Worm (Caenorhabditis elegans): Measurements from ENCODE around the gene E02H1.1.
A peak's percentile ranks its signal among the peaks of the same experiment; 100 is the strongest.

The E02H1.1 gene

DNA sequence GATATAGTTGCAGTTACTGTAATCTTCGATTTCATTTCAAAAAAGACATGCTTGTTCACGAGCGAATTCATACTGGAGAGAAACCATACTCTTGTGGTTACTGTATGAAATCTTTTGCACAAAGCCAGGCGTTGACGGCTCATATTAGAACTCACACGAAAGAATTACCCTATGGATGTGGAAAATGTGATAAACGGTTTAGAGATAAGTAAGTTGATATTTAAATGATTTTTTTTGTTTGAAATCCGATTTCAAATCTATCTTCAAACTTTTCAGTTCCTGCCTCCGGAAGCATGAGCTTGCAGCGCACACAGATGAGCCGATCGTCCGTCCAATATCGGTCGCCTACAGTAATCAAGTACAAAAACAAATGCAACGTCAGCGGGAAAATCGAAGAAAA is 32.1 kb downstream of the E02H1.1 start:
- TF ChIP-seq lsy-12 (tag; optimal IDR thresholded peaks at IDR 0.05) (no peak), nhr-23 (tag; optimal IDR thresholded peaks at IDR 0.05) (no peak), R02D3.7 (tag; optimal IDR thresholded peaks at IDR 0.05) (no peak), mml-1 (tag; optimal IDR thresholded peaks at IDR 0.05) (no peak), fos-1 (tag; optimal IDR thresholded peaks at IDR 0.05) (no peak), sea-2 (GFP tag; optimal IDR thresholded peaks at IDR 0.05) (no peak), nhr-67 (tag; optimal IDR thresholded peaks at IDR 0.05) (no peak), nhr-237 (tag; optimal IDR thresholded peaks at IDR 0.05) (no peak), skn-1 (tag; optimal IDR thresholded peaks at IDR 0.05) (no peak), lin-15B (tag; optimal IDR thresholded peaks at IDR 0.05) (no peak), nhr-11 (tag; optimal IDR thresholded peaks at IDR 0.05) (no peak), pha-4 (tag; optimal IDR thresholded peaks at IDR 0.05) (no peak)

DNA sequence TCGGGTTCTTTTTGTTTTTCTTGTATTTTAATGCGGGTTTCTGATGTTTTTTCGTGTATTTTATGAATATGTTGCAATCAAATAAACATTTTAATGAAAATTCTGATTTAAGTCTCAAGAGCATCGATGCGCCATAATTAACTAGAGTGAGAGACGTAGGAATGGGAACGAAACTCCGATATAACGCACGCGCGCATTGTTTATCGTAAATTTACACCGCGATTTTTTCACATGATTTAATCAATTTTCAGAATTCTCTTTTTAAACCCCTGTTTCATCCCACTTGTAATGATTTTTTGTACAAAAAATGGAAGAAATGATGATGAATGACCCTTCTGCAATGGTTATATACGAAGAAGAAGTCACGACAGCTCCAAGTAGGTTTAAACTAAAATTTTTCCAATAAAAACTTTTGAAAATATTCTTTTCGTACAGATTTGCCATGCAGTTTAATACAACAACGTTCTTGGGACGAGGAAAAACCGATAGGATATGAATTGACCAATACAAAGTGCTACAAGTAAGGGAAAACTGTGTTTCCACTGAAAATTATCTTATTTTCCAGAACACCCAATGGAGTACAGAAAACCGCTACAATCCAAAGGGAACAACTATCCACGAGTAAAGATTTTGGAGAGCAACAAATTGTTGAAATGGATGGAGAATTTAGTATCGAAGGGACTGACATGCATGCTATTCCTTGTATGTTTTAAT is 33.4 kb downstream of the E02H1.1 start, which contains the start of gene zfp-2:
TSS of gene zfp-2 (plus strand) at position 214 of the 714 bp plus-strand sequence.
- TF ChIP-seq skn-1 (tag; optimal IDR thresholded peaks at IDR 0.05), result no peak
- peak; percentile 27 for TF ChIP-seq lin-15B (tag; optimal IDR thresholded peaks at IDR 0.05)
- TF ChIP-seq hmg-11 (tag; optimal IDR thresholded peaks at IDR 0.05), result peak; percentile 74
- TF ChIP-seq nfya-1 (tag; optimal IDR thresholded peaks at IDR 0.05; ENCODE audit: insufficient read depth), result peak; percentile 43
- no peak for TF ChIP-seq ZK546.5 (tag; optimal IDR thresholded peaks at IDR 0.05)
- peak; percentile 75 for TF ChIP-seq R02D3.7 (tag; optimal IDR thresholded peaks at IDR 0.05)

DNA sequence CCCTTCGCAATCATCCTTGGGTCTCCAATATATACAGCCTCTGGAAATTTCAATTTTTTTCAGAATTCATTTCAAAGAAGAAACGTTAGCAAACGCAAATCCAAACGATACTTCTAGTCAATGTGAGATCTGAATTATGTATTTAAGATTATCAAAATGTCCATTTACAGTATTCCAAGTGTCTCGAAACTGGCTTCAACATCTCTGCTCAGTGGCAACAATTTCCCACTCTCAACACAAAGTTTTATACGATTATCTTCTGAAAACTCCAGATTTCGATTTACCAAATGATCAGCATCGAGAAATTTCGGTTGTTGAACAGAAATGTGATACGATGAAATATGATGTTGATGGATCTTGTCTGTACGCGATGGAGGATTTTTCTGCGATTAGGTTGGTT is 34.4 kb downstream of the E02H1.1 start:
- no peak for TF ChIP-seq egl-5 (tag; optimal IDR thresholded peaks at IDR 0.05)
- no peak for TF ChIP-seq daf-12 (tag; optimal IDR thresholded peaks at IDR 0.05)
- no peak for TF ChIP-seq elt-3 (tag; optimal IDR thresholded peaks at IDR 0.05)
- no peak for TF ChIP-seq ceh-9 (tag; optimal IDR thresholded peaks at IDR 0.05)
- TF ChIP-seq elt-2 (tag; optimal IDR thresholded peaks at IDR 0.05), result no peak
- TF ChIP-seq egl-27 (tag; optimal IDR thresholded peaks at IDR 0.05), result no peak
- no peak for TF ChIP-seq elt-1 (tag; optimal IDR thresholded peaks at IDR 0.05)

DNA sequence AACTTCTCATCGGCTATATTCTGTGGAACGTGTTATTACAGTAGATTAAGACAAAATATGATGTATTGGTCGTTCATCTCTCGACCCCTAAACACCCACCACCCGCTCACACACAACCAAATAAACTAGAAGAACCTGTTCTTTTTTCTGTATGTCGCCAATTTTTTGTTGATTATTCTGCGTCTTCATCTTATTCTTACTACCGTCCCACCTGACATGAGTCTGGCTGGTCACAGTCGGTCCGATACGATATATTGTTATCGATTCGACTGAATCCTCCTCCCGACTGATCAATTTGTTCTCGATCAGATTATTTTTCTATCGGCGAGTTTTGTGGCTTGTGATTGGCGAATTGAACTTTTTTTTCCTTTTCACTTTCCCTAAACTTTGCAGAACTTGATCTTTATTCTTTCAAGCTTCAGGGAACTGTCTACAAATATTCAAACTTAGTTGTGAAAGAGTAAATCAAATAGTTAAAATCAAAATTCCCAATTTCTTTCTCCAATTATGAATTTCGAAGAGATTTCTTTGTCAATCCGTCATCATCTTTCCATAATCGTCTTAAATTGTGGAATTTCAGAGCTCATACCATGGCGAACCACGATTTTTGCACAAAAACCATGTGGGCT is 35.9 kb downstream of the E02H1.1 start, which contains the start of gene F35H8.2:
TSS of gene F35H8.2 (plus strand) at position 579 of the 629 bp plus-strand sequence.
- TF ChIP-seq nhr-25 (tag; optimal IDR thresholded peaks at IDR 0.05), result peak; percentile 69
- TF ChIP-seq nhr-23 (tag; optimal IDR thresholded peaks at IDR 0.05), result peak; percentile 58
- peak; percentile 58 for TF ChIP-seq nhr-43 (tag; optimal IDR thresholded peaks at IDR 0.05; ENCODE audit: poor library complexity, severe bottlenecking)
- TF ChIP-seq elt-3 (tag; optimal IDR thresholded peaks at IDR 0.05), result no peak

DNA sequence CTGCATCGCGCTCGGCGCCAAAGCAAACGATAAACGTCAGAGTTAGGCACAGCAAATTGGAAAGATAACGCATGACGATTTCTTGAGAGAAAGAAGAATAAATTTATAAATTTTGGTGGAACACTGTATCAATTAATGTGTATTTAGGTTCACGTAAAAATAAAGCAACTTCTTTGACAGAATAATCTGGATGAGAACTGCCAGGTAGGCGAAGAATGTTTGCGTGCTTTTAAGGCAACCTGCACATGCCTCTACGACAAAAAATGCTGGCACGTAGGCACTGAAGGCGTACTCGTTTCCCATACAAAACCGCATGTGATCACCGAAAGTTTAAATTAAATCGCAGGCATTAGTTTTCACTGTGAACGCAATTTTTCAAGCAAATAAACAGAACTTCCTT is 37.8 kb downstream of the E02H1.1 start, which contains the start of gene F35H8.1:
TSS of gene F35H8.1 (minus strand) at position 101 of the 400 bp plus-strand sequence.
- no peak for TF ChIP-seq unc-62 (GFP tag; optimal IDR thresholded peaks at IDR 0.05)
- TF ChIP-seq ceh-82 (tag; optimal IDR thresholded peaks at IDR 0.05), result no peak
- no peak for TF ChIP-seq skn-1 (tag; optimal IDR thresholded peaks at IDR 0.05)
- TF ChIP-seq ztf-4 (tag; optimal IDR thresholded peaks at IDR 0.05), result no peak
- TF ChIP-seq elt-2 (tag; optimal IDR thresholded peaks at IDR 0.05), result no peak
- no peak for TF ChIP-seq nfya-1 (tag; optimal IDR thresholded peaks at IDR 0.05; ENCODE audit: insufficient read depth)
- TF ChIP-seq ztf-11 (tag; optimal IDR thresholded peaks at IDR 0.05), result no peak

DNA sequence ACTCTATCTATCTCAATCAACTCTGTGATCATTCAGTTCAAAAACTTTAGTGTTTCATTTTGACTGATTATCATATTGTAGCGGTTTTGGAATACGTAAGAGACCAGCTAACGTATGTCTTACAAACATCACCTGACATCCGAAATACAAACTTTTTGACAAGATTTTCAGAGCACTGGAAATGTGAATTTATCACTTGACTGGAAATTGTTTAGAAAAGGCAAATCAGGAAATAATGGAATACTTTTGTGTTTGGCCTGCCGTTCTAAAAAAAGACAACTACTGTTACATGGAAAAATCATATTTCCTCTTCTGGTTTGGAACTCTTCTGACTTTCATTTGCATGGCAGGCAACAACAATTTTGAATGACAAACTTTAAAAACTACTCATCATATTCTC is 39.4 kb downstream of the E02H1.1 start, which contains the start of gene F35H8.12:
TSS of gene F35H8.12 (plus strand) at position 301 of the 400 bp plus-strand sequence.
- TF ChIP-seq R02D3.7 (tag; optimal IDR thresholded peaks at IDR 0.05) (no peak), nhr-237 (tag; optimal IDR thresholded peaks at IDR 0.05) (no peak), lin-39 (tag; optimal IDR thresholded peaks at IDR 0.05) (no peak), egl-27 (tag; optimal IDR thresholded peaks at IDR 0.05) (no peak), aly-2 (tag; optimal IDR thresholded peaks at IDR 0.05) (no peak), nfya-1 (tag; optimal IDR thresholded peaks at IDR 0.05; ENCODE audit: insufficient read depth) (no peak), unc-39 (tag; optimal IDR thresholded peaks at IDR 0.05) (no peak), elt-1 (tag; optimal IDR thresholded peaks at IDR 0.05) (no peak), ztf-11 (tag; optimal IDR thresholded peaks at IDR 0.05) (no peak), mml-1 (tag; optimal IDR thresholded peaks at IDR 0.05) (no peak), ama-1 (optimal IDR thresholded peaks at IDR 0.05) (no peak)
